Worm (Caenorhabditis elegans): ENCODE results near the gene B0564.2.

The B0564.2 gene

DNA sequence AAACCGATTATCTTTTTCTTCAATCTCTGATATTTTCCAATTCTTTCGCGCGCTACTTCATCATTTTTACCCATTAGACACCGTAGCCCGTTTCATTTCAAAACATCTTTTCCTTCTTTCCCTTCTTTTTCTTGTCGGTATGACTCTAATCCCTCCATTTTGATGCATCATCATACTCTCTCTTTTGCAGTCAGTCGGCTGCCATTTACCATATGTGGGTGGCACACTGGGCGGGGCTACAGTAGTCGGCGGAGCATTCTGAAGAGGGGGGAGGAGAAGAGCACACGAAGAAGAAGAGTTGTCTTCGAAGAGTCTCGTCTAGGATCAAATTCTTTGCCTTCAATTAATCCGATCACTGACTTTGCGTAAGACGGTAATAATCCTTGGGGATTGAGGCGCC is 11.3 kb downstream of the B0564.2 start, which contains the start of gene unc-30:
Gene unc-30, plus strand, starts transcription at position 184 of the 400 bp plus-strand sequence.
- TF ChIP-seq unc-62 (GFP tag; optimal IDR thresholded peaks at IDR 0.05): no peak

DNA sequence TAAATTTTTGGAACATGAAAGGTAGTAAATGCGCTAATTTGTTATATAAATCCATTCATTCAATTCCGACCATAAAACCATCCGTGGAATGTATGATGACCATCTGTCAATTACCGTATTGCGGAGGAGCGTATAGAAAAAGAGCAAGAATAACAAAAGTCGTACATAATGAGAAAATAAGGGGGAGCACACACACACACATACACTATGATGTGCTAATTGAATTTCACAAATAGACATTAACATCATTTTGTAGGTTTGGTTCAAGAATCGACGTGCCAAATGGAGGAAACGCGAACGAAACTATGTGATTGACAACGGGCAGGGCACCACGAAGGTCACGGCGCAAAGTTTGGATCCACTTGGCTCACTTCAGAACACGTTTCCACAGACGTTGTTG is 13.9 kb downstream of the B0564.2 start:
- TF ChIP-seq unc-62 (GFP tag; optimal IDR thresholded peaks at IDR 0.05): no peak

DNA sequence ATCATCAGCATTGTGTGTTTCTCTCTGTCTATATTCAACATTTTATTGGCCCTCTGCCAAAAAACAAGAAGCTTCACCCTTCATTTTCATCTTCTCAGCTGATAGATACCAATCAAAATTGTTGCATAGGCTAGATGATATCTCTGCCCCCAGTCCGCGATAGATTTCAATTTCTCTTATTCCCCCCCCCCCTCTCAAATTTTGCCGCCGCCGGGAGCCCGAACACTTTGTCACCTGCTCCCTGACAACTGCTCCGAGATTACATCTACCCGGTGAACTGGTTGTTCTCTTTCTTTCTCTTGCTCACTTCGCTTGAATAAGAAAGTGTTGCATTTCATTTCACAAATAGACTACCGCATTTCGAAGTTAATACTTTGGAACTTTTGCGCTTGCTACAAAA is 18.5 kb downstream of the B0564.2 start:
- TF ChIP-seq unc-62 (GFP tag; optimal IDR thresholded peaks at IDR 0.05): no peak

DNA sequence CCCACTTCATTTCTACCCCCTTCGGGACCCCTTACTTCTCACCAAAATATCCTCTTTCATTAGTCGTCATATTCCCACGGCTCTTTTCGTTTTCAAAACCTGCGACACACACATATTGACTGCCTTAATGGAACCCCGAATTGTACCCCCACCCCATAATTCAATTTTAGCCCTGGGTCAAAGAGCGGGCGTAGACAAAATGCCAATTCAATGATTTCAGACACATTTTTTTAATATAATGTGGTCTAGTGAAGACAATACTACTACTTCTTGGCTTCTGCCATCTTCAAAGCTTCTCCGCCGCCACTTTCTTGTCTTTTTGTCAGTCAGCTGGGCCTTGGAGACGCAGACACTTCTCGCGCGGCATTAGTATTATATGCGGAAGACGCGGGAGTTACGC is 20.3 kb downstream of the B0564.2 start:
- no peak for TF ChIP-seq unc-62 (GFP tag; optimal IDR thresholded peaks at IDR 0.05)

DNA sequence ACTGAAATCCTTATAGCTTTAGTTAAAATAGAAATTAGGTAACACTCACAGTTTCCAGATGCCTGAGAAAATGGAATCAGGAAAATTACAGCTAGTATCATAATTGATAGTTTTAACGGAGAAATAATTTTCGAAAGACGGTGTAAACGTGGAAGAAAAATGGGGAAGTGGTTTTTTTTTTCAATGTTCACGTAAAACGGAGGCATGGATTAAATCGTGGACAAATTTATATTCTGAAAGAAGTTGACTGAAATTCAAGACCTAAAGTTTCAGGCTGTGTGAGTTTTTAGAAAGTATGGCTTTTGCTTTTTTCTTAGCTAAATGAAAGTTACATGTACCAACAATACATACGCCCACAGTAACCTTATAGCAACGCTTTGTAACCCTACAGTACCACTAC is 34.8 kb downstream of the B0564.2 start, which contains the start of gene spe-43:
Gene spe-43, minus strand, starts transcription at position 101 of the 400 bp plus-strand sequence.
- no peak for TF ChIP-seq unc-62 (GFP tag; optimal IDR thresholded peaks at IDR 0.05)

DNA sequence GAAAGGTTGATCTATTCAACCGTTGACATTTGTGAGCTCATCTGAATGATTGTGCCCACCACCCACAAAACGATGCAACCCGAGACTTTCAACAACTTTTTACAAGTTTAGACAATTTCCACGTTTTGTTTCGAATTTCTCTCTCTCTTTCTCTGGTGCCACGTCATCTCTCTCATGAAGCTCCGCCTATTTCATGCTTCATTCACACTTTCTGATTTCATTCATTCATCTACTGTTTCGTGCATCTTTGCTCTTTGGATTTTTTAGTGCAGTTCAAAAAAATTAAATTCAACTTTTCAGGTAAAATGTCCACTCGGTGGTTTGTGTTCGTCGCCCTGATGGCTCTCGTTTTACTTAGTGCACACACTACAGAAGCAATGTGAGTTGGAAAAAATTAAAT is 41.8 kb downstream of the B0564.2 start, which contains the start of gene nlp-79:
Gene nlp-79, plus strand, starts transcription at position 301 of the 400 bp plus-strand sequence.
- TF ChIP-seq unc-62 (GFP tag; optimal IDR thresholded peaks at IDR 0.05): no peak

DNA sequence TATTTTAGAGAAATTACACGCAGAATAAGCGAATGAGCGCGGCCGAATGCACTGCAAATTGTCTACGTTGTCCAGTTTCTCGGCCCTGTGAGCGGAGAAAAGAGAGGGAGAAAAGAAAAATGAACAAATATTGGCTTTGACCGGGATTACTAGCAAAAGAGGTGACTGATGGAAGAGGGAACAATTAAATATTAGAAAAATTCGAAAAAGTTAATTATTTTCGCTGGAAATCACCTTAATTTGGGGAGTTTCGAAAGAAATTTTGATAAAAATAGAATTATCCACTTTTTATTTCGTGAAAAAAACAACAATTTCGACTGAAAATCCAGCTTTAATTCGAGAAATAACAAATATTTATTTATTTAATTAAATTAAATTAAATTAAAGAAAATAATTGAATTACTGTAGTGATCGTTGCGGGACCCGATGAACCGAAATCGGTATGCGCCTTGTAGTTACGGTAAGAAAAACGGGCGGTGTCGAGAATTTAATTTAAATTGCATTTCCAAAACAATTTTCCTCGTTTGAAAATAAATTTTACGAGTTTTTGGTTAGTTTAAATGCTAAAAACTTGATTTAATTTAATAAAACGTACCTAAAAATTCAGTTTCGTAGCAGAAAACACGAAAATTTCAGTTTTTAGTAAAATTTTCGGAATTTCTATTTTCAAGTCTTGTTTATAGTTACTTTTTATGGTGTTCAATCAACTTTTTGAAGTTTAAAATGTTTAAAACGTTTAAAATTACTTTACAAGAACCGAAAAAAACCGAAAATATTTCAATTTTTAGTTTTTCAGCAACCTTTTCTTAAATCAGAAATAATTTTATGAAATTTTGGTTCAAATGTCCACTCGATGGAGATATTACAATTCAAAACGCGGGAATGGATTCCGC is 47.2 kb downstream of the B0564.2 start, which contains the start of the genes crld-1 and msh-5:
Gene crld-1, minus strand, starts transcription at position 51 of the 893 bp plus-strand sequence.
Gene msh-5, plus strand, starts transcription at position 843 of the 893 bp plus-strand sequence.
- TF ChIP-seq unc-62 (GFP tag; optimal IDR thresholded peaks at IDR 0.05): no peak

Measured in whole organism, dauer.